Fruit fly (Drosophila melanogaster): ENCODE data around the gene MTPAP.

Gene MTPAP

DNA sequence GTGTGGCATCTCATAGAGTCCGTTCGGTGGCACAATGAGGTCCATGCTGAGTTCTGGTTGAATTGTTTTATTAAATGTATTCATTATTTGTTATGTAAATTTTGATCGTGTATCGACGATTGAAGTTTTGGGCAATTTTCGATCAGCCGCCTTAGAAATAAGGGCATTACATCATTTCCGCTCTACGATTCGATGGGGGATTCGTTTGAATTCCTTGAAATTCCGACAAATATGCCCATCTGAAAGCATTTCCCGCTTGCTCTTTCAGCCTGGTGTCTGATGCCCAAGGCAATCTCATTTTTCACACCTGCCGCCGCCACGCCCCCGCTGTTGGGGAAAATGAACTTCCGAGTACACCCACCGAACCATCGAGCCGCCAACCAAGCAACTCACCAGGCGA, 50.9 kb downstream of the MTPAP start, which contains the start of gene CG32811:
Gene CG32811 (minus strand): TSS at position 101 of the 400 bp plus-strand sequence.
- TF ChIP-seq toe (GFP tag; optimal IDR thresholded peaks at IDR 0.05) (no peak), CG11617 (GFP tag; optimal IDR thresholded peaks at IDR 0.05) (no peak), Hr96 (GFP tag; optimal IDR thresholded peaks at IDR 0.05) (no peak), bab1 (GFP tag; optimal IDR thresholded peaks at IDR 0.05) (no peak)

All from whole organism, adult.